Worm (Caenorhabditis elegans) whole organism, mixed stage, embryonic: Measurements from ENCODE around the gene Y24D9A.7.

Experiments used
- M03D4.4 ChIP-seq: sonication (generic microtip); optimal IDR thresholded peaks from 2 replicates; lab custom pipeline; 2017; ENCODE audit warnings: mild to moderate bottlenecking, missing genetic modification characterization, missing compliant biosample characterization
- bed-3 ChIP-seq: fragments of 200-800 bp; sonication (Bioruptor generic); optimal IDR thresholded peaks from 3 replicates; lab custom pipeline; 2018; ENCODE audit warnings: mild to moderate bottlenecking, missing genetic modification characterization, moderate library complexity, missing compliant biosample characterization
- blmp-1 ChIP-seq: fragments of 150-350 bp; optimal IDR thresholded peaks from 2 replicates; lab custom pipeline; 2014; ENCODE audit warnings: missing biosample characterization, missing genetic modification characterization
- ceh-39 ChIP-seq: fragments of 150-350 bp; optimal IDR thresholded peaks from 2 replicates; lab custom pipeline; 2014; ENCODE audit warnings: missing biosample characterization, missing genetic modification characterization
- ceh-43 ChIP-seq: fragments of 200-800 bp; sonication (Bioruptor generic); optimal IDR thresholded peaks from 2 replicates; lab custom pipeline; 2018; ENCODE audit warnings: mild to moderate bottlenecking, missing genetic modification characterization, moderate library complexity, missing compliant biosample characterization
- ceh-83 ChIP-seq: fragments of 200-800 bp; sonication (Bioruptor generic); optimal IDR thresholded peaks from 2 replicates; lab custom pipeline; 2018; ENCODE audit warnings: mild to moderate bottlenecking, missing genetic modification characterization, missing compliant biosample characterization
- ces-1 ChIP-seq: fragments of 150-350 bp; optimal IDR thresholded peaks from 2 replicates; lab custom pipeline; 2014; ENCODE audit warnings: missing biosample characterization, missing genetic modification reagents, missing genetic modification characterization
- cnd-1 ChIP-seq: fragments of 200-800 bp; sonication (Bioruptor generic); optimal IDR thresholded peaks from 2 replicates; lab custom pipeline; 2018; ENCODE audit warnings: mild to moderate bottlenecking, missing genetic modification characterization, missing compliant biosample characterization
- drap-1 ChIP-seq: fragments of 200-800 bp; sonication (Bioruptor generic); optimal IDR thresholded peaks from 3 replicates; lab custom pipeline; 2018; ENCODE audit warnings: mild to moderate bottlenecking, missing genetic modification characterization, missing compliant biosample characterization
- elt-1 ChIP-seq: sonication (generic microtip); optimal IDR thresholded peaks from 2 replicates; lab custom pipeline; 2017; ENCODE audit warnings: missing genetic modification characterization, mild to moderate bottlenecking, missing compliant biosample characterization, antibody characterized with exemption, moderate library complexity, borderline replicate concordance; ENCODE audit not compliant: insufficient read depth
- elt-3 ChIP-seq: fragments of 150-350 bp; optimal IDR thresholded peaks from 2 replicates; lab custom pipeline; 2014; ENCODE audit warnings: missing biosample characterization, missing genetic modification characterization
- flh-1 ChIP-seq: fragments of 200-800 bp; sonication (Bioruptor generic); optimal IDR thresholded peaks from 2 replicates; lab custom pipeline; 2018; ENCODE audit warnings: mild to moderate bottlenecking, missing genetic modification characterization, moderate library complexity, missing compliant biosample characterization
- ham-2 ChIP-seq: fragments of 200-800 bp; sonication (Bioruptor generic); optimal IDR thresholded peaks from 2 replicates; lab custom pipeline; 2018; ENCODE audit warnings: mild to moderate bottlenecking, missing genetic modification characterization, missing compliant biosample characterization
- hlh-1 ChIP-seq: fragments of 150-350 bp; optimal IDR thresholded peaks from 2 replicates; lab custom pipeline; 2014; ENCODE audit warnings: missing biosample characterization, missing genetic modification reagents, missing genetic modification characterization
- lin-13 ChIP-seq: fragments of 150-350 bp; optimal IDR thresholded peaks from 2 replicates; lab custom pipeline; 2014; ENCODE audit warnings: missing biosample characterization, missing genetic modification characterization
- lin-32 ChIP-seq: fragments of 200-800 bp; sonication (Bioruptor generic); optimal IDR thresholded peaks from 2 replicates; lab custom pipeline; 2018; ENCODE audit warnings: mild to moderate bottlenecking, missing genetic modification characterization, missing compliant biosample characterization
- lsy-2 ChIP-seq: fragments of 150-350 bp; optimal IDR thresholded peaks from 2 replicates; lab custom pipeline; 2014; ENCODE audit warnings: missing biosample characterization, missing genetic modification characterization
- mab-5 ChIP-seq: fragments of 150-350 bp; optimal IDR thresholded peaks from 2 replicates; lab custom pipeline; 2014; ENCODE audit warnings: missing biosample characterization, missing genetic modification characterization
- mep-1 ChIP-seq: fragments of 150-350 bp; optimal IDR thresholded peaks from 2 replicates; lab custom pipeline; 2017; ENCODE audit warnings: missing biosample characterization, missing genetic modification reagents, missing genetic modification characterization, inconsistent platforms
- mls-2 ChIP-seq: sonication (generic microtip); optimal IDR thresholded peaks from 2 replicates; lab custom pipeline; 2016; ENCODE audit warnings: mild to moderate bottlenecking, missing genetic modification characterization, moderate library complexity, missing compliant biosample characterization
- nhr-12 ChIP-seq: fragments of 150-350 bp; optimal IDR thresholded peaks from 2 replicates; lab custom pipeline; 2014; ENCODE audit warnings: missing biosample characterization, missing genetic modification characterization
- nhr-2 ChIP-seq: fragments of 150-350 bp; optimal IDR thresholded peaks from 2 replicates; lab custom pipeline; 2014; ENCODE audit warnings: missing biosample characterization, missing genetic modification characterization
- nhr-237 ChIP-seq: fragments of 150-350 bp; optimal IDR thresholded peaks from 2 replicates; lab custom pipeline; 2014; ENCODE audit warnings: missing biosample characterization, missing genetic modification characterization
- nhr-28 ChIP-seq: fragments of 150-350 bp; optimal IDR thresholded peaks from 2 replicates; lab custom pipeline; 2014; ENCODE audit warnings: missing biosample characterization, missing genetic modification characterization
- nhr-76 ChIP-seq: sonication (generic microtip); optimal IDR thresholded peaks from 2 replicates; lab custom pipeline; 2017; ENCODE audit warnings: missing biosample characterization, missing genetic modification characterization
- pha-4 ChIP-seq: fragments of 150-350 bp; optimal IDR thresholded peaks from 2 replicates; lab custom pipeline; 2018; ENCODE audit warnings: missing biosample characterization, missing genetic modification reagents, missing genetic modification characterization
- sem-2 ChIP-seq: fragments of 200-800 bp; sonication (Bioruptor generic); optimal IDR thresholded peaks from 2 replicates; lab custom pipeline; 2018; ENCODE audit warnings: mild to moderate bottlenecking, missing genetic modification characterization, missing compliant biosample characterization
- snpc-4 ChIP-seq: fragments of 150-350 bp; optimal IDR thresholded peaks from 2 replicates; lab custom pipeline; 2014; ENCODE audit warnings: missing biosample characterization, missing genetic modification characterization
- sptf-1 ChIP-seq: sonication (generic microtip); optimal IDR thresholded peaks from 2 replicates; lab custom pipeline; 2017; ENCODE audit warnings: mild to moderate bottlenecking, missing genetic modification characterization, moderate library complexity, missing compliant biosample characterization
- tbx-8 ChIP-seq: fragments of 200-800 bp; sonication (Bioruptor generic); optimal IDR thresholded peaks from 2 replicates; lab custom pipeline; 2018; ENCODE audit warnings: mild to moderate bottlenecking, missing genetic modification characterization, moderate library complexity, missing compliant biosample characterization
- unc-120 ChIP-seq: sonication (generic microtip); optimal IDR thresholded peaks from 2 replicates; lab custom pipeline; 2017; ENCODE audit warnings: missing genetic modification characterization, missing compliant biosample characterization; ENCODE audit not compliant: poor library complexity, severe bottlenecking
- unc-39 ChIP-seq: fragments of 150-350 bp; optimal IDR thresholded peaks from 2 replicates; lab custom pipeline; 2014; ENCODE audit warnings: missing biosample characterization, missing genetic modification characterization
- unc-62 ChIP-seq: fragments of 150-350 bp; optimal IDR thresholded peaks from 2 replicates; lab custom pipeline; 2014; ENCODE audit warnings: missing biosample characterization, missing genetic modification reagents, missing genetic modification characterization
- zip-8 ChIP-seq: fragments of 150-350 bp; optimal IDR thresholded peaks from 2 replicates; lab custom pipeline; 2014; ENCODE audit warnings: missing biosample characterization, missing genetic modification characterization
- ztf-11 ChIP-seq: fragments of 150-350 bp; optimal IDR thresholded peaks from 2 replicates; lab custom pipeline; 2014; ENCODE audit warnings: missing biosample characterization, missing genetic modification characterization

The Y24D9A.7 gene

DNA sequence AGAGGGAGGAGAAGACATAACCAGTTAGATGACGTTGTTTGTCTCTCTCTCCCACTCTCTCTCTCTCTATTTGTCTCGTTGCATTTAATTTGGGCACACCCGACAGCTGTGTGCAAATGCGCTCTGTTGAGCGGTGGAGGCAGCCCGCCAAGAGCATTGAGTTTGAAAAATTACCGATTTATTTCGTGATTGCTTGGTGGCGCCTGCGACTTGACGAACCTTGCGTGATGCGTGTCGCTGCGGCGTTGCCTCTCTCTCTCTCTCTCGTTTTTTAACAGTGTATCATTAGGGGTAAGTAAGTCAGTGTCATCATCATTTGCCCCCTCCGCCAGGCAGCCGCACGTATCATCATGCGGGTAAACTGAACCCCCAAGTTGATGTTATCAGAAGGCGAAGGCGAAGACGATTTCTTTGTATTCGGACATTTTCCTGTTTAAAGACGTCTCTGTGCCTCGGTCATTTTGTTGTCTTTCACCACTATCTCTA, 1.1 kb upstream of the Y24D9A.7 start:
- TF ChIP-seq zip-8 (no peak), mls-2 (tag; lab: Kevin White, UChicago) (peak; percentile 8), sem-2 (no peak), hlh-1 (tag; lab: Kevin White, UChicago) (peak; percentile 55), snpc-4 (tag; lab: Kevin White, UChicago) (no peak), unc-62 (GFP tag; lab: Kevin White, UChicago) (peak; percentile 39), ham-2 (GFP tag; lab: Kevin White, UChicago) (peak; percentile 46), ceh-83 (no peak), lin-32 (GFP tag; lab: Kevin White, UChicago) (peak; percentile 25), mab-5 (tag; lab: Kevin White, UChicago) (no peak), lsy-2 (peak; percentile 45), mep-1 (peak; percentile 71), nhr-2 (tag; lab: Kevin White, UChicago) (no peak), M03D4.4 (tag; lab: Kevin White, UChicago) (no peak), nhr-76 (tag; lab: Kevin White, UChicago) (no peak), flh-1 (GFP tag; lab: Kevin White, UChicago) (no peak), tbx-8 (GFP tag; lab: Kevin White, UChicago) (no peak), drap-1 (GFP tag; lab: Kevin White, UChicago) (peak; percentile 5), ces-1 (peak; percentile 42), ceh-43 (GFP tag; lab: Kevin White, UChicago) (peak; percentile 17), lin-13 (peak; percentile 41), nhr-28 (tag; lab: Kevin White, UChicago) (no peak), cnd-1 (peak; percentile 54), bed-3 (no peak), elt-3 (no peak), sptf-1 (tag; lab: Kevin White, UChicago) (peak; percentile 27), blmp-1 (tag; lab: Kevin White, UChicago) (no peak), nhr-12 (tag; lab: Kevin White, UChicago) (no peak), nhr-237 (tag; lab: Kevin White, UChicago) (no peak), ceh-39 (tag; lab: Kevin White, UChicago) (peak; percentile 57), pha-4 (peak; percentile 55), ztf-11 (tag; lab: Kevin White, UChicago) (no peak), unc-39 (no peak), unc-120 (peak; percentile 18), elt-1 (tag; lab: Kevin White, UChicago) (peak; percentile 37)
- TF ChIP-seq, all 35 proteins: peak for 17

ce11 chrIV:4403870-4404269, 1.1 kb downstream of the Y24D9A.7 start:
- TF ChIP-seq ces-1 (peak; percentile 99), bed-3 (no peak), unc-39 (no peak)
- TF ChIP-seq, all 35 proteins: peak for 1

DNA sequence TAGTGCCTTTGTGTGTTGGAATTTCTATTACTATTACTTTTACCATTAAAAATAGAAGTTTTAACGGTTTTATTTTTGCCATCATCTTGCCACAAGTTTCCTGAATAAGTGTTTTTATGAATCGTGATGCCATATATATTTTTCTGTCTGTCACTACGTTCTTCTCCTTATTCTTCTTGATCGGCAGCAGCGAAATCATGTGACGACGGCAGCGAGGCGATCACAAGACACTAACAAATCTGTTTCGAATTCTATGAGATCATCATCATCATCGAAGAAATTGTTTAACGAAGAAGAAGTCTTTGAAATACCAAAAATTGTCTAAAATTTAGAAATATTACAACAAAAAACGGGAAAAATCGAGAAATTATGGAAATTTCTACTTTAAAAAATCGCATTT, 2.6 kb downstream of the Y24D9A.7 start:
- no peak for TF ChIP-seq drap-1 (GFP tag; lab: Kevin White, UChicago)

ce11 chrIV:4400350-4401326, 4.3 kb downstream of the Y24D9A.7 start, which contains the start of gene Y24D9A.6:
Y24D9A.6 (minus strand) TSS chrIV:4400400.
- TF ChIP-seq blmp-1 (tag; lab: Kevin White, UChicago) = peak; percentile 66
- TF ChIP-seq ceh-43 (GFP tag; lab: Kevin White, UChicago) = no peak
- no peak for TF ChIP-seq ceh-39 (tag; lab: Kevin White, UChicago)
- TF ChIP-seq snpc-4 (tag; lab: Kevin White, UChicago) = no peak
- TF ChIP-seq sem-2 = no peak
- no peak for TF ChIP-seq elt-3
- TF ChIP-seq lin-13 = no peak
- TF ChIP-seq elt-1 (tag; lab: Kevin White, UChicago) = peak; percentile 53
- TF ChIP-seq nhr-237 (tag; lab: Kevin White, UChicago) = peak; percentile 54
- TF ChIP-seq unc-62 (GFP tag; lab: Kevin White, UChicago) = peak; percentile 23
- no peak for TF ChIP-seq unc-120
